Worm (Caenorhabditis elegans) whole organism, L1 larva: ENCODE results near the gene cut-3.

Experiments used
- ces-1 ChIP-seq: fragments of 150-350 bp; optimal IDR thresholded peaks from 2 replicates; lab custom pipeline; 2014; ENCODE audit warnings: missing biosample characterization, missing genetic modification reagents, missing genetic modification characterization
- elt-3 ChIP-seq, 6 experiments: fragments of 150-350 bp in 1 of 6; sonication (generic microtip); optimal IDR thresholded peaks; 2 replicates each; lab custom pipeline; 2017 to 2018; ENCODE audit warnings: missing biosample characterization in 6 of 6, missing genetic modification characterization in 6 of 6, inconsistent platforms in 1 of 6
- irx-1 ChIP-seq: sonication (generic microtip); optimal IDR thresholded peaks from 2 replicates; lab custom pipeline; 2016; ENCODE audit warnings: missing genetic modification characterization, missing compliant biosample characterization
- lin-39 ChIP-seq: fragments of 150-350 bp; optimal IDR thresholded peaks from 2 replicates; lab custom pipeline; 2014; ENCODE audit warnings: missing biosample characterization, missing genetic modification reagents, missing genetic modification characterization
- nhr-85 ChIP-seq: sonication (generic microtip); peaks from one replicate; lab custom pipeline; 2016; ENCODE audit warnings: missing genetic modification characterization, inconsistent platforms, missing compliant biosample characterization
- skn-1 ChIP-seq: fragments of 150-350 bp; optimal IDR thresholded peaks from 2 replicates; lab custom pipeline; 2014; ENCODE audit warnings: missing biosample characterization, missing genetic modification characterization

- TF ChIP-seq nhr-85 (no peak), skn-1 (tag; lab: Kevin White, UChicago) (no peak), elt-3 (tag; optimal IDR thresholded peaks at IDR 0.05; lab: Kevin White, UChicago) (no peak), lin-39 (no peak), ces-1 (GFP tag; lab: Kevin White, UChicago) (no peak), irx-1 (tag; lab: Kevin White, UChicago) (no peak)
Measured at ce11 chrII:8488123-8488522, 41.5 kb upstream of the cut-3 start.
